Fruit fly (Drosophila melanogaster) whole organism, larva: ENCODE results near the gene Ulp1.

Source experiments
- noc ChIP-seq: fragments of 200-800 bp; sonication (Bioruptor generic); optimal IDR thresholded peaks from 3 replicates; lab custom pipeline; 2019; ENCODE audit warnings: missing biosample characterization, mild to moderate bottlenecking, missing genetic modification characterization, moderate library complexity

Ulp1 gene

DNA sequence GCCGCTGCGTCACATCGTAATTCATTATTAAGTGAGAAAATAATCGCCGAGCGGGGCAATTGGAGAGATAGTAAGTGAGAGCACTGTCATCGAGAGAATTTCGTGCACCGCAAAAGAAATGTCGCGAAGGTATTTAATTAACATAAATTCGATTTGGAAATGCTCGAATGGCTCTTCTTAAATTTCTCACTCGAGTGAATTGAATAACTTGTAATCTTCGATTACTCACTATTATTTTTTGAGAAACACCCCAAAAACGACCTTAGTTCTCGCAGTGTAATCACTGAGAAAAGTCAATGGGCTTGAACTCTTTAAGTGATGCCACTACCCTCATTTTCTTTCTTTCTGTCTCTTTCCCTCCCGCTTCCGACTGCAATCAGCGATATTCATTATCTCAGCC, 53.0 kb downstream of the Ulp1 start:
- TF ChIP-seq noc: peak; percentile 41

DNA sequence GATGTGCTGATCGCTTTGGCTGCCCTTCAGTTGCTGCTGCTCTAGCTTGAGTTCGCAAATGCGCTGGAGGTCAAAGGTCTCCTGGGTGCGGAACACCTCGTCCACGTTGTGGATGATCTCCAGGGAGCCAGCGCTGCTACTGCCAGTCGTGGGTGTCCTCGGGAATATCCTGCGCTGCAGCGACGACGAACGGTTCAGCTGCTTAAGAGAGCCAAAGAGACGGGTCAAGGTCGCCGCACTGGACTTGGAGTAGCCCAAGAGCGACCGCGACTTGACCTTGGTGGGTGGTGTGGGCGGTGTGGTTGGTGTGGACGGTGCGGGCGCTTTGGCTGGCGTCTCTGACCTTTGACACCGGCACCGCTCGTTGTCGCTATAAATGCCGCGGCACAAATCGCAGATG, 53.7 kb downstream of the Ulp1 start:
- TF ChIP-seq noc: no peak

DNA sequence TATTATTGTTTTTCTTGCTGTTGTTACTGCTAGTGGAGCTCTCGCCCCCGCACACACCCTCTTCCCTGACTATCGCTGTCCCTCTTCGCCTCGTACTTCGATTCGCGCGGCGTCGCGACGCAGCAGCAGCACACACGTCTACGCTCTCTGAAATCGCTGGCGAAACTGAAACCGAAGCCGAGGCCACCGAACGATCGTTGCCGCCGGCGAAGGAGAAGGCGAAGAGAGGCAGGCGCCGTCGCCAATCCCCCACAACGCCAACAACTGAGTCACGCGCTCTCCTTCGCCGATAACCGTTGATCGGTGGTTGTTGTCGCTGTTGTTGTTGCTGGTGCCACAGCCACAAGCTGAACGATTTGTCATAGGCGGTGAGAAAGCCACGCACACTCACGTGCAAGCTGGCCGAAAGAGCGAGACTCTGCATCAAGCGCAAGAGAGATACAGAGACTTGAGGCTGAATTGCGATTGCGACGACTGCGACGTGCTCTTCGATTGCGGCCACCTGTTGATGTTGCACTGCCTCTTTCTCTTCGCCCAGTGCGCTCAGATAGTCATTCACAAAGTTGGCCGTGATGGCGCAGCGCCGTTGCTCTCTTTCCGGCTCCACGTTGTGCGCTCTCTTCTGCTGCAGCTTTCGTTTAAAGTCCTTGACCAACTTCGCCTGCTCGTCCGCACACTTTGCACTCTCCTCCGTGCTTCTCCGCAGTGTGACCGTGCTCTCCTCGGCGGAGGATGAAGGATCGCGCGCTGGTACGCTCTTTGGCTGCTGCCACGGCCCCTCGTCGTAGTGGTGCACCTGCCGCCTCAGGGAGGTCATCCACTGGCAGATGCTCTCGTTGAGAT, 54.5 kb downstream of the Ulp1 start:
- peak; percentile 65 for TF ChIP-seq noc

DNA sequence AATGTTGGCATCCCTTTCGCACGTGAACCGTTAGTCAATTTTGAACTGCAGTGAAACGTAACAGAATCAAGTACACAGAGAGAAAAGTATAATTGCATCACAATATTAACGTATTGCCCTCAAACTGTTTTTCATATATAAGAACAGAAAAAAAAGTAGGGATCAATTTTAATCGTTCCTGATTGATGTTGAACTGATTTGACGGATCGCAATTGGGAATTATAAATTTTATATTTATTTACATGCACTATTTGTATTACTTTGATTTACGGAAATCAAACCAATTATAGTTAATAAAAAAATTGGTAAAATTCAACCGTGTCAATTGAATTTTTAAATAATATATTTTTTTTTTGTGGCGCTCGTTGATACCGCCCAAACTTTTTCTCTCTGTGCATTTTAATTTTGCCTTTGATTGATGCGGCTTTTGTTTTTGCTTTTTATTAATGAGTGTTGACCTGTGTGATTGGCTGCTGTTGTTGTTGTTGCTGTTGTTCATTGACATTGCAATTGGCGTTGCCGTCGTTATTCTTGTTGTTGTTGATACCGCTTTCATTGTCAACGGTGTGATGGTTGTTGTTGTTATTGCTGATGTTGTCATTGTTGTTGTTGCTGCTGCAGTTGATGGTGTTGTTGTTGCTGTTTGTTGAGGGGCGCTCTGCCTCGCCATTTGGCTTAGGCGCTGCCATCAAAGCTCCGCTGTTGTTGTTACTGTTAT, 55.3 kb downstream of the Ulp1 start:
- TF ChIP-seq noc: peak; percentile 23
